Fruit fly (Drosophila melanogaster): ENCODE results near the gene nau.

Gene nau

dm6 chr3R:23723381-23724034 is 5.4 kb upstream of the nau start (continued):
- TF ChIP-seq CG9727 (GFP tag; optimal IDR thresholded peaks at IDR 0.05) (peak; percentile 43), CkIIα-i1 (GFP tag; IDR thresholded peaks at IDR 0.05) (no peak; the same call in 1 of the 2 replicates), dysf (GFP tag; IDR thresholded peaks at IDR 0.05) (peak; percentile 42; the same call in 1 of the 3 replicates), bbx (GFP tag; IDR thresholded peaks at IDR 0.05; ENCODE audit: partially characterized antibody) (no peak), mld (GFP tag; IDR thresholded peaks at IDR 0.05; ENCODE audit: partially characterized antibody) (no peak), CG3407 (GFP tag; optimal IDR thresholded peaks at IDR 0.05) (peak; percentile 75), hb (GFP tag; IDR thresholded peaks at IDR 0.05; ENCODE audit: partially characterized antibody) (no peak), Bdp1 (GFP tag; optimal IDR thresholded peaks at IDR 0.05) (peak; percentile 20), CG17612 (GFP tag; IDR thresholded peaks at IDR 0.05) (no peak), HHEX (GFP tag; optimal IDR thresholded peaks at IDR 0.05) (peak; percentile 84), abd-A (tag; optimal IDR thresholded peaks at IDR 0.05) (no peak), NC2α (GFP tag; optimal IDR thresholded peaks at IDR 0.05) (no peak), CG9817 (tag; optimal IDR thresholded peaks at IDR 0.05) (peak; percentile 7), fru (optimal IDR thresholded peaks at IDR 0.05) (no peak), CG2712 (tag; optimal IDR thresholded peaks at IDR 0.05) (peak; percentile 48), sug (tag; optimal IDR thresholded peaks at IDR 0.05) (peak; percentile 17), bowl (GFP tag; IDR thresholded peaks at IDR 0.05) (peak; percentile 49; the same call in 1 of the 2 replicates), CG13123 (GFP tag; optimal IDR thresholded peaks at IDR 0.05) (peak; percentile 48), Nf-YA (GFP tag; IDR thresholded peaks at IDR 0.05) (peak; percentile 86), pho (GFP tag; optimal IDR thresholded peaks at IDR 0.05) (no peak), cad (GFP tag; optimal IDR thresholded peaks at IDR 0.05) (no peak), her (GFP tag; optimal IDR thresholded peaks at IDR 0.05) (peak; percentile 27), CG18619 (GFP tag; optimal IDR thresholded peaks at IDR 0.05) (no peak), slp2 (GFP tag; optimal IDR thresholded peaks at IDR 0.05) (peak; percentile 56), Opbp (GFP tag; IDR thresholded peaks at IDR 0.05; ENCODE audit: partially characterized antibody) (no peak), knrl (GFP tag; IDR thresholded peaks at IDR 0.05; ENCODE audit: partially characterized antibody) (no peak), wdn (GFP tag; IDR thresholded peaks at IDR 0.05) (no peak), CG17802 (tag; optimal IDR thresholded peaks at IDR 0.05) (no peak), Ssrp (tag; optimal IDR thresholded peaks at IDR 0.05) (no peak), CG14050 (GFP tag; IDR thresholded peaks at IDR 0.05) (peak; percentile 69; the same call in 2 of the 3 replicates), inv (GFP tag; IDR thresholded peaks at IDR 0.05; ENCODE audit: partially characterized antibody) (no peak), CG6813 (GFP tag; optimal IDR thresholded peaks at IDR 0.05) (peak; percentile 78), Asciz (GFP tag; optimal IDR thresholded peaks at IDR 0.05) (peak; percentile 96), cwo (GFP tag; optimal IDR thresholded peaks at IDR 0.05) (peak; percentile 73), pnt (GFP tag; optimal IDR thresholded peaks at IDR 0.05) (peak; percentile 60), CG3847 (GFP tag; IDR thresholded peaks at IDR 0.05) (no peak), fu2 (GFP tag; optimal IDR thresholded peaks at IDR 0.05) (no peak), HmgZ (tag; optimal IDR thresholded peaks at IDR 0.05) (peak; percentile 15), Oli (tag; optimal IDR thresholded peaks at IDR 0.05) (no peak), Atf6 (GFP tag; IDR thresholded peaks at IDR 0.05) (peak; percentile 52; the same call in 1 of the 2 replicates), jigr1 (GFP tag; IDR thresholded peaks at IDR 0.05) (0 out of 3 replicates have a peak, but pooled peaks have one; percentile 12), CG17912 (GFP tag; optimal IDR thresholded peaks at IDR 0.05) (peak; percentile 32), CG11456 (GFP tag; IDR thresholded peaks at IDR 0.05) (0 out of 3 replicates have a peak, but pooled peaks have one; percentile 59), YL-1 (GFP tag; optimal IDR thresholded peaks at IDR 0.05) (no peak), klu (GFP tag; IDR thresholded peaks at IDR 0.05) (no peak), D19A (tag; optimal IDR thresholded peaks at IDR 0.05) (no peak), kah (GFP tag; optimal IDR thresholded peaks at IDR 0.05) (peak; percentile 31), CG15269 (tag; optimal IDR thresholded peaks at IDR 0.05) (peak; percentile 2), kni (GFP tag; optimal IDR thresholded peaks at IDR 0.05) (peak; percentile 70)
